Worm (Caenorhabditis elegans) whole organism, L1 larva: Measurements from ENCODE around the gene fbxb-64.

Experiments used
- aly-2 ChIP-seq: fragments of 150-350 bp; optimal IDR thresholded peaks from 2 replicates; lab custom pipeline; 2014; ENCODE audit warnings: missing biosample characterization, missing genetic modification characterization
- ceh-82 ChIP-seq, 3 experiments: fragments of 150-350 bp in 1 of 3; sonication (generic microtip) in 2 of 3; optimal IDR thresholded peaks; 2 replicates each; lab custom pipeline; 2014 to 2017; ENCODE audit warnings: missing biosample characterization in 3 of 3, missing genetic modification characterization in 3 of 3
- egl-27 ChIP-seq, 2 experiments: fragments of 150-350 bp in 1 of 2; sonication (generic microtip); optimal IDR thresholded peaks; 3 replicates each; lab custom pipeline; 2017 to 2018; ENCODE audit warnings: missing biosample characterization in 2 of 2, missing genetic modification characterization in 2 of 2, missing genetic modification reagents in 2 of 2
- fkh-10 ChIP-seq: sonication (generic microtip); optimal IDR thresholded peaks from 2 replicates; lab custom pipeline; 2017; ENCODE audit warnings: missing biosample characterization, missing genetic modification reagents, missing genetic modification characterization
- fos-1 ChIP-seq: fragments of 150-350 bp; optimal IDR thresholded peaks from 2 replicates; lab custom pipeline; 2014; ENCODE audit warnings: missing biosample characterization, missing genetic modification characterization
- hlh-4 ChIP-seq: sonication (generic microtip); optimal IDR thresholded peaks from 2 replicates; lab custom pipeline; 2016; ENCODE audit warnings: mild to moderate bottlenecking, missing genetic modification characterization, missing compliant biosample characterization
- irx-1 ChIP-seq: sonication (generic microtip); optimal IDR thresholded peaks from 2 replicates; lab custom pipeline; 2016; ENCODE audit warnings: missing genetic modification characterization, missing compliant biosample characterization
- mef-2 ChIP-seq: fragments of 150-350 bp; optimal IDR thresholded peaks from 2 replicates; lab custom pipeline; 2014; ENCODE audit warnings: missing biosample characterization, missing genetic modification characterization
- nhr-90 ChIP-seq: sonication (generic microtip); optimal IDR thresholded peaks from 2 replicates; lab custom pipeline; 2016; ENCODE audit warnings: mild to moderate bottlenecking, missing genetic modification characterization, missing compliant biosample characterization; ENCODE audit not compliant: poor library complexity
- pqm-1 ChIP-seq: sonication (generic microtip); optimal IDR thresholded peaks from 3 replicates; lab custom pipeline; 2017; ENCODE audit warnings: missing biosample characterization, missing genetic modification characterization
- snpc-4 ChIP-seq: fragments of 150-350 bp; optimal IDR thresholded peaks from 2 replicates; lab custom pipeline; 2014; ENCODE audit warnings: missing biosample characterization, missing genetic modification characterization
- ztf-11 ChIP-seq, 2 experiments: sonication (generic microtip); optimal IDR thresholded peaks; 2 replicates each; lab custom pipeline; 2016 to 2017; ENCODE audit warnings: missing genetic modification characterization in 2 of 2, missing biosample characterization in 1 of 2, missing compliant biosample characterization in 1 of 2
- ztf-4 ChIP-seq: fragments of 150-350 bp; optimal IDR thresholded peaks from 2 replicates; lab custom pipeline; 2014; ENCODE audit warnings: missing biosample characterization, missing genetic modification characterization

DNA sequence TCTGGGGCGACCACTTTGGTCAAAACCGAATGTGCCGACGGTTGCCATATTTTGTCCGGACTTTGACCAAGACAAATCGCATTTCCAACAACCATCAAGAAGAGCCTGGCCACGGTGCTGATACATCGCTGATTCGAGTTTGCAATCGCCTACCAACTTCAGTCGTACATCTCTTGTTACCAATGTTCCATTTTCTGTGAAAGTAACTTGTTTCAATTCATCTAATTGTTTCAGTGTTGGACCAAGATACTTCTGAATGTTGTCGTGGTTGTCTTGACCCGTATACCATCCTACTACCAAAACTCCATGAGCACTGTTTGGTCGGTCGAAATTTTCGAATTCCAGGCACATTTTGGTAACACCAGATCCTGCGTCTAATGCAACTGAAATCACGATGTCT is 12.4 kb downstream of the fbxb-64 start:
- no peak for TF ChIP-seq nhr-90 (tag; lab: Kevin White, UChicago)
- no peak for TF ChIP-seq snpc-4 (tag; lab: Kevin White, UChicago)
- TF ChIP-seq egl-27 (tag; optimal IDR thresholded peaks at IDR 0.05; lab: Kevin White, UChicago) = no peak
- TF ChIP-seq aly-2 (tag; lab: Kevin White, UChicago) = no peak
- no peak for TF ChIP-seq ceh-82 (tag; optimal IDR thresholded peaks at IDR 0.05; lab: Kevin White, UChicago)
- TF ChIP-seq pqm-1 (tag; lab: Kevin White, UChicago) = no peak
- TF ChIP-seq hlh-4 = no peak
- TF ChIP-seq irx-1 (tag; lab: Kevin White, UChicago) = no peak
- no peak for TF ChIP-seq ztf-11 (tag; optimal IDR thresholded peaks at IDR 0.05; lab: Kevin White, UChicago)
- no peak for TF ChIP-seq fkh-10 (GFP tag; lab: Kevin White, UChicago)
- TF ChIP-seq ztf-4 (tag; lab: Kevin White, UChicago) = no peak
- no peak for TF ChIP-seq fos-1
- no peak for TF ChIP-seq mef-2 (tag; lab: Kevin White, UChicago)
